Worm (Caenorhabditis elegans) whole organism, L1 larva: ENCODE data around the gene srab-12.

Experiments
- Y116A8C.19 ChIP-seq: sonication (generic microtip); optimal IDR thresholded peaks from 2 replicates; lab custom pipeline; 2016; ENCODE audit warnings: missing compliant biosample characterization, missing genetic modification characterization, borderline replicate concordance
- aly-2 ChIP-seq: fragments of 150-350 bp; optimal IDR thresholded peaks from 2 replicates; lab custom pipeline; 2014; ENCODE audit warnings: missing biosample characterization, missing genetic modification characterization
- ama-1 ChIP-seq: fragments of 150-350 bp; optimal IDR thresholded peaks from 2 replicates; lab custom pipeline; 2014
- mef-2 ChIP-seq: fragments of 150-350 bp; optimal IDR thresholded peaks from 2 replicates; lab custom pipeline; 2014; ENCODE audit warnings: missing biosample characterization, missing genetic modification characterization

ce11 chrV:17790191-17790590, 6.7 kb upstream of the srab-12 start, which contains the start of gene srh-290:
- no peak for TF ChIP-seq ama-1 (lab: Kevin White, UChicago)
- TF ChIP-seq aly-2 (tag; lab: Kevin White, UChicago): no peak
- no peak for TF ChIP-seq Y116A8C.19 (tag; lab: Kevin White, UChicago)
- no peak for TF ChIP-seq mef-2 (tag; lab: Kevin White, UChicago)
